Fruit fly (Drosophila melanogaster) whole organism, embryonic: ENCODE data around the gene CG15916.

ENCODE experiments used
- Adf1 ChIP-seq: fragments of 200-800 bp; sonication (Bioruptor generic); IDR thresholded peaks from 2 replicates; pipeline ENCODE4 v1.3.6; 2022; ENCODE audit warnings: missing biosample characterization, missing genetic modification characterization
- Bteb2 ChIP-seq: fragments of 200-800 bp; sonication (Bioruptor generic); optimal IDR thresholded peaks from 2 replicates; lab custom pipeline; 2016; ENCODE audit warnings: missing biosample characterization, missing genetic modification characterization
- CG10565 ChIP-seq: fragments of 200-800 bp; sonication (Bioruptor generic); optimal IDR thresholded peaks from 3 replicates; lab custom pipeline; 2016; ENCODE audit warnings: missing biosample characterization, mild to moderate bottlenecking, missing genetic modification characterization
- CG13287 ChIP-seq: fragments of 200-800 bp; sonication (Bioruptor generic); IDR thresholded peaks from 2 replicates; pipeline ENCODE4 v1.3.6; 2022; ENCODE audit warnings: missing biosample characterization, missing genetic modification characterization; ENCODE audit not compliant: partially characterized antibody
- CG14965 ChIP-seq: fragments of 200-800 bp; sonication (Bioruptor generic); optimal IDR thresholded peaks from 2 replicates; lab custom pipeline; 2016; ENCODE audit warnings: missing biosample characterization, missing genetic modification characterization, borderline replicate concordance
- CG18619 ChIP-seq: fragments of 200-800 bp; sonication (Bioruptor generic); optimal IDR thresholded peaks from 3 replicates; lab custom pipeline; 2017; ENCODE audit warnings: missing biosample characterization, mild to moderate bottlenecking, missing genetic modification characterization
- CG2120 ChIP-seq: fragments of 200-800 bp; sonication (Bioruptor generic); optimal IDR thresholded peaks from 3 replicates; lab custom pipeline; 2016; ENCODE audit warnings: missing biosample characterization, missing genetic modification characterization
- CG30403 ChIP-seq: fragments of 200-800 bp; sonication (Bioruptor generic); optimal IDR thresholded peaks from 3 replicates; lab custom pipeline; 2016; ENCODE audit warnings: missing biosample characterization, missing genetic modification characterization
- CG34224 ChIP-seq: fragments of 200-800 bp; sonication (Bioruptor generic); IDR thresholded peaks from 3 replicates; pipeline ENCODE4 v1.3.6; 2022; ENCODE audit warnings: missing biosample characterization, missing genetic modification characterization; ENCODE audit not compliant: partially characterized antibody
- CG3995 ChIP-seq: fragments of 200-800 bp; sonication (Bioruptor generic); optimal IDR thresholded peaks from 3 replicates; lab custom pipeline; 2016; ENCODE audit warnings: missing biosample characterization, missing genetic modification characterization
- CG4424 ChIP-seq: fragments of 200-800 bp; sonication (Bioruptor generic); optimal IDR thresholded peaks from 3 replicates; lab custom pipeline; 2016; ENCODE audit warnings: missing biosample characterization, missing genetic modification characterization
- CG5245 ChIP-seq: fragments of 200-800 bp; sonication (Bioruptor generic); optimal IDR thresholded peaks from 3 replicates; lab custom pipeline; 2016; ENCODE audit warnings: missing biosample characterization, missing genetic modification characterization
- CG5953 ChIP-seq: fragments of 200-800 bp; sonication (Bioruptor generic); IDR thresholded peaks from 2 replicates; pipeline ENCODE4 v1.3.6; 2022; ENCODE audit warnings: missing biosample characterization, missing genetic modification characterization
- CG6689 ChIP-seq: fragments of 200-800 bp; sonication (Bioruptor generic); IDR thresholded peaks from 2 replicates; pipeline ENCODE4 v1.3.6; 2022; ENCODE audit warnings: missing biosample characterization, missing genetic modification characterization
- CG8944 ChIP-seq: fragments of 200-800 bp; sonication (Bioruptor generic); optimal IDR thresholded peaks from 3 replicates; lab custom pipeline; 2016; ENCODE audit warnings: missing biosample characterization, missing genetic modification characterization
- CG9817 ChIP-seq: fragments of 200-800 bp; sonication (Bioruptor generic); optimal IDR thresholded peaks from 2 replicates; lab custom pipeline; 2018; ENCODE audit warnings: missing biosample characterization, mild to moderate bottlenecking, missing genetic modification characterization, moderate library complexity
- CTCF ChIP-seq: fragments of 200-800 bp; sonication (Bioruptor generic); optimal IDR thresholded peaks from 2 replicates; lab custom pipeline; 2017; ENCODE audit warnings: missing biosample characterization, mild to moderate bottlenecking, missing genetic modification characterization, moderate library complexity
- Camta ChIP-seq: fragments of 200-800 bp; sonication (Bioruptor generic); optimal IDR thresholded peaks from 2 replicates; lab custom pipeline; 2016; ENCODE audit warnings: missing biosample characterization, missing genetic modification characterization
- Chrac-16 ChIP-seq: fragments of 200-800 bp; sonication (Bioruptor generic); optimal IDR thresholded peaks from 3 replicates; lab custom pipeline; 2016; ENCODE audit warnings: missing biosample characterization, missing genetic modification characterization
- D ChIP-seq, 2 experiments: fragments of 200-800 bp in 1 of 2; fragments of >200 bp in 1 of 2; sonication (Bioruptor generic) in 1 of 2; optimal IDR thresholded peaks; 2 replicates in 1 of 2; 3 replicates in 1 of 2; lab custom pipeline; 2017; ENCODE audit warnings: mild to moderate bottlenecking in 1 of 2, missing biosample characterization in 1 of 2, missing genetic modification characterization in 1 of 2, missing genetic modification reagents in 1 of 2
- D19A ChIP-seq: fragments of 200-800 bp; optimal IDR thresholded peaks from 3 replicates; lab custom pipeline; 2019; ENCODE audit warnings: missing biosample characterization, mild to moderate bottlenecking, missing genetic modification characterization, moderate library complexity
- Dip2 ChIP-seq: fragments of 200-800 bp; sonication (Bioruptor generic); IDR thresholded peaks from 2 replicates; pipeline ENCODE4 v1.3.6; 2022; ENCODE audit warnings: missing biosample characterization, missing genetic modification characterization
- Fer1 ChIP-seq: fragments of 200-800 bp; sonication (Bioruptor generic); optimal IDR thresholded peaks from 2 replicates; lab custom pipeline; 2017; ENCODE audit warnings: missing biosample characterization, mild to moderate bottlenecking, missing genetic modification characterization
- Hey ChIP-seq: fragments of 200-800 bp; sonication (Bioruptor generic); optimal IDR thresholded peaks from 3 replicates; lab custom pipeline; 2018; ENCODE audit warnings: missing biosample characterization, mild to moderate bottlenecking, missing genetic modification characterization
- MBD-R2 ChIP-seq: fragments of 200-800 bp; sonication (Bioruptor generic); IDR thresholded peaks from 2 replicates; pipeline ENCODE4 v1.3.6; 2022; ENCODE audit warnings: missing biosample characterization, missing genetic modification characterization
- Med ChIP-seq: fragments of 200-800 bp; sonication (Bioruptor generic); peaks from one replicate; lab custom pipeline; 2016; ENCODE audit warnings: missing biosample characterization, missing genetic modification characterization, mild to moderate bottlenecking, inconsistent platforms, moderate library complexity
- NC2α ChIP-seq: fragments of 200-800 bp; sonication (Bioruptor generic); optimal IDR thresholded peaks from 2 replicates; lab custom pipeline; 2016; ENCODE audit warnings: missing biosample characterization, missing genetic modification characterization
- Sry-β ChIP-seq: fragments of 200-800 bp; sonication (Bioruptor generic); optimal IDR thresholded peaks from 2 replicates; lab custom pipeline; 2018; ENCODE audit warnings: missing biosample characterization, mild to moderate bottlenecking, missing genetic modification characterization, moderate library complexity
- TFAM ChIP-seq: fragments of 200-800 bp; sonication (Bioruptor generic); optimal IDR thresholded peaks from 2 replicates; lab custom pipeline; 2017; ENCODE audit warnings: missing biosample characterization, missing genetic modification characterization, inconsistent platforms
- Tbp ChIP-seq: fragments of >200 bp; optimal IDR thresholded peaks from 2 replicates; lab custom pipeline; 2018; ENCODE audit warnings: missing biosample characterization, missing genetic modification characterization
- Xrp1 ChIP-seq: fragments of 200-800 bp; sonication (Bioruptor generic); IDR thresholded peaks from 2 replicates; pipeline ENCODE4 v1.3.6; 2022; ENCODE audit warnings: missing biosample characterization, missing genetic modification characterization
- ab ChIP-seq: fragments of 200-800 bp; sonication (Bioruptor generic); optimal IDR thresholded peaks from 2 replicates; lab custom pipeline; 2016; ENCODE audit warnings: missing biosample characterization, missing genetic modification characterization
- chm ChIP-seq: fragments of 200-800 bp; sonication (Bioruptor generic); IDR thresholded peaks from 2 replicates; pipeline ENCODE4 v1.3.6; 2022; ENCODE audit warnings: missing biosample characterization, missing genetic modification characterization
- chn ChIP-seq: fragments of 200-800 bp; sonication (Bioruptor generic); optimal IDR thresholded peaks from 2 replicates; lab custom pipeline; 2016; ENCODE audit warnings: missing biosample characterization, missing genetic modification characterization
- fd3F ChIP-seq: fragments of 200-800 bp; sonication (Bioruptor generic); optimal IDR thresholded peaks from 2 replicates; lab custom pipeline; 2018; ENCODE audit warnings: missing biosample characterization, mild to moderate bottlenecking, missing genetic modification characterization, moderate library complexity
- fu2 ChIP-seq: fragments of 200-800 bp; sonication (Bioruptor generic); optimal IDR thresholded peaks from 2 replicates; lab custom pipeline; 2016; ENCODE audit warnings: missing biosample characterization, missing genetic modification characterization
- gce ChIP-seq: fragments of 200-800 bp; sonication (Bioruptor generic); IDR thresholded peaks from 3 replicates; pipeline ENCODE4 v1.3.6; 2022; ENCODE audit warnings: missing biosample characterization, missing genetic modification characterization
- gcm2 ChIP-seq: fragments of 200-800 bp; sonication (Bioruptor generic); optimal IDR thresholded peaks from 2 replicates; lab custom pipeline; 2016; ENCODE audit warnings: missing biosample characterization, missing genetic modification characterization
- grau ChIP-seq: fragments of 200-800 bp; optimal IDR thresholded peaks from 3 replicates; lab custom pipeline; 2019; ENCODE audit warnings: missing biosample characterization, mild to moderate bottlenecking, missing genetic modification characterization, moderate library complexity
- gsb ChIP-seq: fragments of 200-800 bp; sonication (Bioruptor generic); IDR thresholded peaks from 2 replicates; pipeline ENCODE4 v1.3.6; 2022; ENCODE audit warnings: missing biosample characterization, missing genetic modification characterization
- inv ChIP-seq: fragments of 200-800 bp; sonication (Bioruptor generic); IDR thresholded peaks from 2 replicates; pipeline ENCODE4 v1.3.6; 2022; ENCODE audit warnings: missing biosample characterization, missing genetic modification characterization; ENCODE audit not compliant: partially characterized antibody
- lbe ChIP-seq: fragments of 200-800 bp; sonication (Bioruptor generic); optimal IDR thresholded peaks from 2 replicates; lab custom pipeline; 2016; ENCODE audit warnings: missing biosample characterization, mild to moderate bottlenecking, missing genetic modification characterization
- lmd ChIP-seq: fragments of 200-800 bp; sonication (Bioruptor generic); IDR thresholded peaks from 2 replicates; pipeline ENCODE4 v1.3.6; 2022; ENCODE audit warnings: missing biosample characterization, missing genetic modification characterization
- pb ChIP-seq: fragments of 200-800 bp; sonication (Bioruptor generic); optimal IDR thresholded peaks from 3 replicates; lab custom pipeline; 2016; ENCODE audit warnings: missing biosample characterization, missing genetic modification characterization
- sens ChIP-seq: fragments of 200-800 bp; sonication (Bioruptor generic); peaks from one replicate; lab custom pipeline; 2016; ENCODE audit warnings: missing biosample characterization, missing genetic modification characterization
- sqz ChIP-seq: fragments of 200-800 bp; sonication (Bioruptor generic); optimal IDR thresholded peaks from 3 replicates; lab custom pipeline; 2018; ENCODE audit warnings: missing biosample characterization, mild to moderate bottlenecking, missing genetic modification characterization
- sug ChIP-seq: fragments of 200-800 bp; optimal IDR thresholded peaks from 2 replicates; lab custom pipeline; 2019; ENCODE audit warnings: missing biosample characterization, mild to moderate bottlenecking, missing genetic modification characterization, moderate library complexity
- trh ChIP-seq: fragments of 200-800 bp; sonication (Bioruptor generic); optimal IDR thresholded peaks from 2 replicates; lab custom pipeline; 2016; ENCODE audit warnings: missing biosample characterization, missing genetic modification characterization
- twi ChIP-seq: fragments of 200-800 bp; optimal IDR thresholded peaks from 2 replicates; lab custom pipeline; 2019; ENCODE audit warnings: missing biosample characterization, mild to moderate bottlenecking, missing genetic modification characterization, moderate library complexity
- usp ChIP-seq: fragments of >200 bp; optimal IDR thresholded peaks from 2 replicates; lab custom pipeline; 2017; ENCODE audit warnings: missing biosample characterization, missing genetic modification characterization
- vvl ChIP-seq: fragments of 200-800 bp; sonication (Bioruptor generic); IDR thresholded peaks from 2 replicates; pipeline ENCODE4 v1.3.6; 2022; ENCODE audit warnings: missing biosample characterization, missing genetic modification characterization
- zen ChIP-seq: fragments of 200-800 bp; sonication (Bioruptor generic); optimal IDR thresholded peaks from 3 replicates; lab custom pipeline; 2018; ENCODE audit warnings: missing biosample characterization, mild to moderate bottlenecking, missing genetic modification characterization, moderate library complexity

The CG15916 gene

DNA sequence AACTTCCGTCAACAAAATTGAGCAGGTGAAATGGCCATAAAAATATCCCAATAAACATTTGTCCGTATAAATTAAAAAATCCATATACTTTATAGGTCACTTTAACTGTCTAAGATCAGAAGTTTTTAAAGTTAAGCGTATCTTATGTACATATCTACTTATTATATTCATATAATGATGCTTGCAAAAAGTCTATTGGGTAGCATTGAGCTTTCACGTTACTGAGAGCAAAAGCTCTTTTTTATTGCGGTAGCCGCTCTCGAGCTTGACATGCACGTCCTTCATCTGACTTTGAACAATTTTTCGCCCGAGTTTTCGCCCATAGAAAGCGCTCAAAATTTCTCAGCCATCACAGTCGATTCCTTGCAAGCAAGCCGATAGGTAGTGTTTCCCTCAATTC lies 22.5 kb upstream of the CG15916 start, which contains the start of gene Gapdh2 (continued):
- TF ChIP-seq CTCF (GFP tag; lab: Kevin White, UChicago) = peak; percentile 81
- peak; percentile 99 for TF ChIP-seq lbe (GFP tag; lab: Kevin White, UChicago)
- TF ChIP-seq chn = peak; percentile 95
- peak; percentile 97 for TF ChIP-seq zen (tag; lab: Kevin White, UChicago)
- TF ChIP-seq Xrp1 = peak; percentile 99
- TF ChIP-seq gsb (GFP tag; lab: Robert Waterston, UW) = peak; percentile 99
- TF ChIP-seq twi (tag; lab: Kevin White, UChicago) = peak; percentile 96
- peak; percentile 99 for TF ChIP-seq CG2120 (GFP tag; lab: Kevin White, UChicago)
- peak; percentile 100 for TF ChIP-seq sug
- peak; percentile 99 for TF ChIP-seq Bteb2 (GFP tag; lab: Kevin White, UChicago)
- TF ChIP-seq sens = peak; percentile 100
- TF ChIP-seq CG5953 (GFP tag; lab: Robert Waterston, UW) = peak; percentile 99
- peak; percentile 99; the same call in 1 of the 2 replicates for TF ChIP-seq chm
- TF ChIP-seq MBD-R2 = peak; percentile 99
- TF ChIP-seq CG30403 (GFP tag; lab: Kevin White, UChicago) = peak; percentile 99
- peak; percentile 98 for TF ChIP-seq Camta (GFP tag; lab: Kevin White, UChicago)
- TF ChIP-seq fu2 (GFP tag; lab: Kevin White, UChicago) = peak; percentile 94
- TF ChIP-seq CG6689 (GFP tag; lab: Robert Waterston, UW) = peak; percentile 98
- TF ChIP-seq CG34224 (GFP tag; lab: Robert Waterston, UW) = no peak
- no peak for TF ChIP-seq D (optimal IDR thresholded peaks at IDR 0.05; lab: Kevin White, UChicago)
- TF ChIP-seq D (GFP tag; optimal IDR thresholded peaks at IDR 0.05; lab: Kevin White, UChicago) = peak; percentile 98
- TF ChIP-seq D19A (tag; lab: Kevin White, UChicago) = peak; percentile 98
- TF ChIP-seq grau (tag; lab: Kevin White, UChicago) = peak; percentile 99
- peak; percentile 100 for TF ChIP-seq vvl (GFP tag; lab: Robert Waterston, UW)
- peak; percentile 71 for TF ChIP-seq Sry-β (GFP tag; lab: Kevin White, UChicago)
- peak; percentile 92 for TF ChIP-seq Adf1
- no peak for TF ChIP-seq usp (GFP tag; lab: Kevin White, UChicago)
- peak; percentile 76 for TF ChIP-seq CG14965 (GFP tag; lab: Kevin White, UChicago)
- TF ChIP-seq lmd (GFP tag; lab: Robert Waterston, UW) = peak; percentile 98; the same call in 1 of the 2 replicates
- peak; percentile 99 for TF ChIP-seq sqz
- peak; percentile 63 for TF ChIP-seq CG13287 (GFP tag; lab: Robert Waterston, UW)
- TF ChIP-seq CG9817 (tag; lab: Kevin White, UChicago) = peak; percentile 99
- TF ChIP-seq Chrac-16 (GFP tag; lab: Kevin White, UChicago) = peak; percentile 96
- TF ChIP-seq Dip2 (GFP tag; lab: Robert Waterston, UW) = peak; percentile 73; the same call in 1 of the 2 replicates
- no peak for TF ChIP-seq inv (GFP tag; lab: Robert Waterston, UW)
- peak; percentile 98 for TF ChIP-seq Hey
- peak; percentile 93 for TF ChIP-seq CG8944
- peak; percentile 99 for TF ChIP-seq fd3F (GFP tag; lab: Kevin White, UChicago)
- peak; percentile 89 for TF ChIP-seq pb (GFP tag; lab: Kevin White, UChicago)
- TF ChIP-seq Med (GFP tag; lab: Kevin White, UChicago) = peak; percentile 99
- peak; percentile 100 for TF ChIP-seq Fer1 (GFP tag; lab: Kevin White, UChicago)
- TF ChIP-seq gce (GFP tag; lab: Robert Waterston, UW) = no peak; the same call in none of the 3 replicates
- peak; percentile 89 for TF ChIP-seq TFAM (GFP tag; lab: Kevin White, UChicago)
- TF ChIP-seq CG3995 (GFP tag; lab: Kevin White, UChicago) = peak; percentile 87
- peak; percentile 98 for TF ChIP-seq gcm2 (GFP tag; lab: Kevin White, UChicago)
- no peak for TF ChIP-seq Tbp (GFP tag; lab: Kevin White, UChicago)
- peak; percentile 92 for TF ChIP-seq CG10565 (GFP tag; lab: Kevin White, UChicago)
- TF ChIP-seq CG5245 = peak; percentile 98
- TF ChIP-seq trh = peak; percentile 96
- peak; percentile 88 for TF ChIP-seq ab (GFP tag; lab: Kevin White, UChicago)
- TF ChIP-seq CG4424 = peak; percentile 99
- TF ChIP-seq NC2α = peak; percentile 90
- TF ChIP-seq CG18619 (GFP tag; lab: Kevin White, UChicago) = peak; percentile 99
